Worm (Caenorhabditis elegans): ENCODE measurements around the gene nhr-12.

DNA sequence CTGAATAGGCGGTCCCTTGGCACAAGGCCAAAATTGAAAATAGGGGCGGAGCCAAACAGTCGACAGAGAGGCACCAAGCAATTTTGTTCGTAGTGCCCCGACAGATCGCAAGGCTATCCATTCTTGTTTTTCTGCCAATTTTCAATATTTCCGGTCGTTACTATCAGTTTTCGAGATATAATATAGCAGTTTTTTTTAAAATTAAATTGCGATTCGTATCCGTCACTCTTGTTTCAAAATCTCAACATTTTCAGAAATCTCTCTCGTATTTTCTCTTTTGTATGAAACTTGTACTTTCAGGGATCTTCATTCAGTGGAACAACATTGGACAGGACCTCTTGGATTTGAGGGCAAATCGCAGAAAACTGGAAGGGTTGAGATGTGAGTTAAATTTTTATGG lies 46.8 kb downstream of the nhr-12 start, which contains the start of gene F57A8.1:
- TF ChIP-seq D2030.7 (GFP tag; IDR thresholded peaks at IDR 0.05), result no peak
- TF ChIP-seq ama-1 (optimal IDR thresholded peaks at IDR 0.05), result no peak
- TF ChIP-seq ama-1 (GFP tag; optimal IDR thresholded peaks at IDR 0.05), result no peak
- no peak for TF ChIP-seq pha-4 (tag; optimal IDR thresholded peaks at IDR 0.05)
- no peak for TF ChIP-seq snpc-4 (GFP tag; optimal IDR thresholded peaks at IDR 0.05)
- no peak for TF ChIP-seq snpc-4 (tag; optimal IDR thresholded peaks at IDR 0.05)
- no peak for TF ChIP-seq nfyb-1 (GFP tag; IDR thresholded peaks at IDR 0.05)
- no peak for TF ChIP-seq rpc-1 (optimal IDR thresholded peaks at IDR 0.05)
- TF ChIP-seq rpc-1 (tag; optimal IDR thresholded peaks at IDR 0.05), result no peak
- TF ChIP-seq unc-62 (GFP tag; optimal IDR thresholded peaks at IDR 0.05), result no peak
- TF ChIP-seq nhr-179 (tag; optimal IDR thresholded peaks at IDR 0.05), result no peak
- TF ChIP-seq athp-1 (tag; optimal IDR thresholded peaks at IDR 0.05), result no peak
- TF ChIP-seq nhr-90 (tag; optimal IDR thresholded peaks at IDR 0.05), result no peak
- no peak for TF ChIP-seq B0035.1 (tag; optimal IDR thresholded peaks at IDR 0.05)
- TF ChIP-seq F49E8.2 (tag; optimal IDR thresholded peaks at IDR 0.05; ENCODE audit: insufficient read depth), result no peak

Measured in whole organism, young adult.